Worm (Caenorhabditis elegans): ENCODE results near the gene gfat-1.

The gfat-1 gene

ce11 chrII:11619171-11619570 lies 24.0 kb upstream of the gfat-1 start:
- TF ChIP-seq elt-2 (tag; optimal IDR thresholded peaks at IDR 0.05) (peak; percentile 25), hlh-30 (tag; optimal IDR thresholded peaks at IDR 0.05; ENCODE audit: insufficient read depth) (no peak), ceh-9 (tag; optimal IDR thresholded peaks at IDR 0.05) (no peak), nhr-11 (tag; optimal IDR thresholded peaks at IDR 0.05) (no peak), dmd-4 (tag; optimal IDR thresholded peaks at IDR 0.05; ENCODE audit: borderline replicate concordance) (no peak), K09A11.1 (tag; optimal IDR thresholded peaks at IDR 0.05; ENCODE audit: insufficient read depth) (no peak), hlh-8 (tag; optimal IDR thresholded peaks at IDR 0.05) (no peak)

DNA sequence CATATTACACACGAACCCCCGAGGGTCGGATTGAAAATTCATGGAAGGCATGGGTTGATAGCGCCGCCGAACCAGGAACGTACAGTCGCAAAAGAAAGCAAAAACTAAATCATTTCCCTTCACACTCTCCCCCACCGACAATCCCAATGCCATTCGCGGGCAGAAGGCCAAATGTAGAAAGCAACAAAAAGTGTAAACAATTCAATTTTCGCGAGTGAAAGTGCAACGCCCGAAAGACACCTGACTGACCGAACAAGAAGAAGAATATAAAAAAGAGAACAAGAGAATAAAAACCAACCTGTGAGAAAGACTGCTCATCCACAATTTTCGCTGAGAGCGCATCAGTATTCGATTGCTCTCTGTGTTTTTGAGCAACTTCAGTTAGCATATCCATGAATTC lies 22.5 kb upstream of the gfat-1 start:
- TF ChIP-seq ceh-48 (tag; optimal IDR thresholded peaks at IDR 0.05) = no peak
- no peak for TF ChIP-seq rnt-1 (tag; optimal IDR thresholded peaks at IDR 0.05)
- no peak for TF ChIP-seq unc-42 (tag; optimal IDR thresholded peaks at IDR 0.05)
- no peak for TF ChIP-seq ceh-22 (tag; optimal IDR thresholded peaks at IDR 0.05)
- no peak for TF ChIP-seq C08G9.2 (tag; optimal IDR thresholded peaks at IDR 0.05)
- no peak for TF ChIP-seq K02D7.2 (tag; optimal IDR thresholded peaks at IDR 0.05)
- TF ChIP-seq tbx-7 (tag; optimal IDR thresholded peaks at IDR 0.05) = no peak
- TF ChIP-seq pqm-1 (tag; optimal IDR thresholded peaks at IDR 0.05) = no peak
- TF ChIP-seq zip-5 (tag; optimal IDR thresholded peaks at IDR 0.05) = no peak
- TF ChIP-seq tbx-2 (tag; optimal IDR thresholded peaks at IDR 0.05) = no peak
- TF ChIP-seq sox-4 (tag; optimal IDR thresholded peaks at IDR 0.05) = no peak
- no peak for TF ChIP-seq ets-4 (tag; optimal IDR thresholded peaks at IDR 0.05)
- no peak for TF ChIP-seq C38D4.7 (GFP tag; optimal IDR thresholded peaks at IDR 0.05)
- TF ChIP-seq ttx-3 (tag; optimal IDR thresholded peaks at IDR 0.05) = no peak
- no peak for TF ChIP-seq ceh-2 (tag; optimal IDR thresholded peaks at IDR 0.05)
- no peak for TF ChIP-seq fax-1 (tag; optimal IDR thresholded peaks at IDR 0.05)
- TF ChIP-seq pag-3 (tag; optimal IDR thresholded peaks at IDR 0.05; ENCODE audit: borderline replicate concordance) = no peak
- no peak for TF ChIP-seq pat-9 (tag; optimal IDR thresholded peaks at IDR 0.05)
- TF ChIP-seq hlh-13 (GFP tag; optimal IDR thresholded peaks at IDR 0.05) = no peak
- no peak for TF ChIP-seq Y22D7AL.16 (tag; optimal IDR thresholded peaks at IDR 0.05)

ce11 chrII:11616333-11616942 lies 21.2 kb upstream of the gfat-1 start:
- TF ChIP-seq ttx-3 (tag; optimal IDR thresholded peaks at IDR 0.05) = no peak
- no peak for TF ChIP-seq eyg-1 (tag; optimal IDR thresholded peaks at IDR 0.05)
- TF ChIP-seq pros-1 (tag; optimal IDR thresholded peaks at IDR 0.05) = no peak
- no peak for TF ChIP-seq sdc-2 (tag; optimal IDR thresholded peaks at IDR 0.05)
- TF ChIP-seq ztf-16 (tag; optimal IDR thresholded peaks at IDR 0.05) = no peak
- no peak for TF ChIP-seq unc-55 (GFP tag; optimal IDR thresholded peaks at IDR 0.05)
- no peak for TF ChIP-seq ceh-34 (tag; optimal IDR thresholded peaks at IDR 0.05)
- no peak for TF ChIP-seq ama-1 (optimal IDR thresholded peaks at IDR 0.05)
- TF ChIP-seq npax-4 (tag; optimal IDR thresholded peaks at IDR 0.05) = no peak
- TF ChIP-seq unc-86 (tag; optimal IDR thresholded peaks at IDR 0.05) = no peak
- TF ChIP-seq K09A11.1 (tag; optimal IDR thresholded peaks at IDR 0.05; ENCODE audit: insufficient read depth) = no peak
- no peak for TF ChIP-seq ceh-14 (tag; optimal IDR thresholded peaks at IDR 0.05)

DNA sequence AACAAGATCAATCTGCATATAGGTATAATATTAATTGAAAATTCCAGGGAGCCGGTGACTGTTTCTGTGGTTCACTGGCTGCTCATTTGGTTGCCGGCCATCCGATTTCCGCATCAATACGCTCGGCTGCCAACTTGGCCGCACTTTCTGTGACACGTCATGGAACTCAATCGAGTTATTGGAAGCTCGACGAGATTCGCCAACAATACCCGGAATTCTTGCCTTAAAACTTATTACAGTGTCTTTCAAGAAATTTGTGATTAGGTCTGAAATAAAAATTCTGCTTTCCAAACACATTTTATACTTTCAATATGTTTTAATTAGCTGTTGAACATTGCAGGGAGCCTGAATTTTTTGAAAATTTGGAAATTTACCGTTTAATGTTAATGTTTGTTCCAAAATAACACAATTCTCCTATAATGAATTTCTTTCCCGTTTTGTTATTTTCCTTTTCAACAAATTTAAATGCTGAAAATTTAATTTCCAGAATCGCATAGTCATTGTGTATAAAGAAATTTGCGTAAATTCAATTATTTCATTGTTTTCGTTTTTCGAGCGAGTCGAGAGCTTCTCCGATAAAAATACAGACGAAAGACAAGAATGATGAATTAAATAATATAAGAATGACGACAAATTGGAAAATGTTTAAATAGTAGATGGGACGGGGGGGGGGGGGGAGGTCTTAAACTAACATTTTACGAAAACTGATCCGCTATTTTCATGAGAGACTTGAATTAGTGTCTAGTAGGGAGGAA lies 19.1 kb upstream of the gfat-1 start:
- TF ChIP-seq unc-55 (GFP tag; optimal IDR thresholded peaks at IDR 0.05) (no peak), nhr-11 (tag; optimal IDR thresholded peaks at IDR 0.05) (no peak), C38D4.7 (GFP tag; optimal IDR thresholded peaks at IDR 0.05) (no peak), ceh-18 (tag; optimal IDR thresholded peaks at IDR 0.05) (no peak)
